Fruit fly (Drosophila melanogaster) whole organism, embryonic: ENCODE data around the gene Osi14.

Experiments used
- CG15696 ChIP-seq: fragments of 200-800 bp; sonication (Bioruptor generic); optimal IDR thresholded peaks from 2 replicates; lab custom pipeline; 2019; ENCODE audit warnings: missing biosample characterization, mild to moderate bottlenecking, missing genetic modification characterization, moderate library complexity
- CG2202 ChIP-seq: fragments of 200-800 bp; sonication (Bioruptor generic); optimal IDR thresholded peaks from 2 replicates; lab custom pipeline; 2018; ENCODE audit warnings: missing biosample characterization, mild to moderate bottlenecking, missing genetic modification characterization
- CG4617 ChIP-seq: fragments of 200-800 bp; sonication (Bioruptor generic); optimal IDR thresholded peaks from 3 replicates; lab custom pipeline; 2016; ENCODE audit warnings: missing biosample characterization, missing genetic modification characterization, borderline replicate concordance
- btn ChIP-seq: fragments of 200-800 bp; sonication (Bioruptor generic); optimal IDR thresholded peaks from 2 replicates; lab custom pipeline; 2016; ENCODE audit warnings: missing biosample characterization, missing genetic modification characterization
- dmrt11E ChIP-seq: fragments of 200-800 bp; sonication (Bioruptor generic); optimal IDR thresholded peaks from 3 replicates; lab custom pipeline; 2018; ENCODE audit warnings: missing biosample characterization, mild to moderate bottlenecking, missing genetic modification characterization, moderate library complexity
- pros ChIP-seq: fragments of 200-800 bp; sonication (Bioruptor generic); optimal IDR thresholded peaks from 3 replicates; lab custom pipeline; 2019; ENCODE audit warnings: missing biosample characterization, mild to moderate bottlenecking, missing genetic modification characterization, moderate library complexity

- TF ChIP-seq CG2202 (tag; lab: Kevin White, UChicago) (no peak), pros (no peak), btn (GFP tag; lab: Kevin White, UChicago) (no peak), CG4617 (no peak), dmrt11E (tag; lab: Kevin White, UChicago) (no peak), CG15696 (no peak)
Observed at dm6 chr3R:6285100-6285499, 13.8 kb upstream of the Osi14 start, which contains the start of gene CG15597.
